Fruit fly (Drosophila melanogaster) whole organism, larva: Measurements from ENCODE around the gene Fbxl7.

Source experiments
- noc ChIP-seq: fragments of 200-800 bp; sonication (Bioruptor generic); optimal IDR thresholded peaks from 3 replicates; lab custom pipeline; 2019; ENCODE audit warnings: missing biosample characterization, mild to moderate bottlenecking, missing genetic modification characterization, moderate library complexity

The Fbxl7 gene

DNA sequence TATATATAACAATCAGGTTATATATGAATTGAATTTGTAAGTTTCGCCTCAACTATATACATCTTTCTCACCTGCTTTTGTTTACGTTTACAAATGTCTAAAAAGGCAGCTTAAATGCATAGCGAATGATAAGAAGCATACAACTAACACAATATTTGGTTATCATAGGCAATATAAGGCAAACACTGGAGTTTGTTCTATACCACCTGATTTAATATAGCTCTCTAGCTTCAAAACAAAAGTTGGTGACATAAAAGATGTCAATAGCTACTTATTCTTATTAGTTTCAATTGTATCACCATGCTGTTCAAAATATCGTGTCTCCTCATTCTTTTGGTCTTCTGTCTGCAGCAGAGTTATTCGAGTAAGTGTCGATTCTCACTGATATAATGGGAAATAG, 5.2 kb downstream of the Fbxl7 start:
- no peak for TF ChIP-seq noc

DNA sequence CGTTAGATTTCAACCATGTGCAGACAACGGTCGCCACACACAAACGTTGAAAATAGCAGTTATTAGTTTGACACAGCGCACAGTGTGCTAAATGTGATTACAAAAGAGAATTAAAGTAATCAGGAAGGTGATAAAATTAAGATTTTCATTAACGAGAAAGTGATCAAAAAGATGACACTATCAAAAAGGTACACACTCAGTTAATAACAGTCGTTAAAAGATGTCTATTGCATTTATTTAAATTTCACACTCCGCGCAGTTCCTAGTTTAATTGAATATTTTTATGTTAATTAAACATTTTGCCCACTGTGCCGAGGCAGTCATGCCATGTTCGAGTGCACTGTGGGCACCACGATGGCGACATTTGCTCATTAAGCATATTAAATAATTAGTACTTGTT, 6.5 kb downstream of the Fbxl7 start:
- TF ChIP-seq noc = peak; percentile 30

DNA sequence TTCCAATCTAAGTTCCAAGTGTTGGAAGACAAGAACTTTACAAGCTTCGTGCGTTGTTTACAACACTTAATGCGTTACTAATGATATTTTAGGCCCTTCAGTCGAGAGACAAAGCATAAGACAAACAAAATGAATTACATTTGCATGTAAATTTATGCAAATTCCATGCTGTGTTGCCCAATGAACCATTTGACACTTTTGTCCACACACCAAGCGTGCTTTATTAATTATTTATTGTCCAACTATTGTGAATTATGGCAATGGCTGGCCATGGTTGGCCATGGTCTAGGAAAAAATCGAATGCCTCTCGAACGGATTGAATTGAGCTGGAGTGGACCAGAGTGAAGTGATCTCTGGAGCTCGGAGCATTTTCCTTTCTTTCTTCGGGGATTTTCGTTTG, 7.4 kb downstream of the Fbxl7 start:
- no peak for TF ChIP-seq noc

DNA sequence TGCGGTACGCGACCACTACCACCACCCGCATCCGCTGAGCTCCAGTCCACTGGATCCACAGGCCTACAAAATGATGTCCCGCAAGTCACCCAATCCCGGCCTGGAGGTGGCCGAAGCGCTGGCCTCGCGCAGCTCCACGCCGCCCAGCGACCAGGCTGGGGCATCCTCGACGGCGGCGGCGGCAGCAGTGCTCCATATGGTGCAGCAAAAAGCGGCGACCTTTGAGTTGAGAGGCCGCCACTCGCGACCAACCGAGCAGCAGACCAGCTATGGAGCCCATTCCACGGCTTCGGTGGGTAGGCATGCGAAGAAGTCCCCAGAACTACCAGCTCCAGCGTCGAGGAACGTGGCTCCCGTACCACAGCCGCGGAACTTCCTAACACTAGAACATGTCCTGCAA, 9.4 kb downstream of the Fbxl7 start:
- TF ChIP-seq noc = no peak

DNA sequence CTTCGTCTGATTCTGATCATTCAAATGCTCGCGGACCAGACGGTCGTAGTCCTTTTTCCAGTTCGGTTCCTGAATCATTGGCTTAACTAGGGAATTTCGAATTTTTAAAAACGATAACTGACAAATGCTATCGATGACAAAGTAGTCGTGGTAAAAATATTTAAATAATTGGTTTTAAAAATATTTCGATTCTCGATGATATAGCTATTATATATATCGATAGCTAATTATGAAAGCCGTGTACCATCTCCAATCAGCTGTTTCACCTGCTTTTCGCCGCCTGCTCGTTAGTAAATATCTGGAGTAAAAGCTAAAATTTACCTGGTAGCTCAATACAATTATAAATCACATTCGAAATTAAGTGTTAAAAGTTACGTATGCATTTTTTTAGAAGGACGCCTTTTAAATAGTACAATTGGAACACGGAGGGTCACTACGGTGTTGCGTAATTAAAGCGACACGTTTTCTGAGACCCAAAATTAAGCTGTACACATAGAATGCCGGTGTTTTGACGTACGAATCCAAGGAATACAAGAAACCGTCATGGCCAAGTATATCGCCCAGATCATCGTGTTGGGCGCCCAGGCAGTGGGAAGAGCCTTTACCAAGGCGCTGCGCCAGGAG, 13.0 kb downstream of the Fbxl7 start, which contains the start of the genes CG5478 and blp:
TSS of gene CG5478 (minus strand) at position 126 of the 624 bp plus-strand sequence.
TSS of gene blp (plus strand) at position 239 of the 624 bp plus-strand sequence.
- TF ChIP-seq noc = no peak

DNA sequence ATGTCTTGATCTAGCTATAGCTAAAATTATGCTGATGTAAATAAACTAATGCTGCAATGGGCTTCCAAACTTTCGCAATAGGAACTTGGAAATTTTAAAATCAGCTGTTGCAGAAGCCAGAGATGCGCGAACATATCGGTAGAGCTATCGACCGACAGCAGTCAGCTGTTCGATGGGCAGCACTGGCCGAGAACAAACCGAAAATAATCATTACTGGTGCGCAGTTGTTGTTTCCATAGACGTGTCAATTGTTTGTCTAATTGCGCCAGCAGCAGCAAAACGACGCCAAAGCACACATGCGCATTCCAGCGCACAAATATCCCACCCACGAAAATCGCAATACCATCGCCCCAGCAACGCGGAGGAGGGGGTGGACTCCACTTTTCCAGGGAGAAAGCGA, 14.3 kb downstream of the Fbxl7 start, which contains the start of gene Sap47:
TSS of gene Sap47 (plus strand) at position 149 of the 400 bp plus-strand sequence.
- TF ChIP-seq noc = no peak

DNA sequence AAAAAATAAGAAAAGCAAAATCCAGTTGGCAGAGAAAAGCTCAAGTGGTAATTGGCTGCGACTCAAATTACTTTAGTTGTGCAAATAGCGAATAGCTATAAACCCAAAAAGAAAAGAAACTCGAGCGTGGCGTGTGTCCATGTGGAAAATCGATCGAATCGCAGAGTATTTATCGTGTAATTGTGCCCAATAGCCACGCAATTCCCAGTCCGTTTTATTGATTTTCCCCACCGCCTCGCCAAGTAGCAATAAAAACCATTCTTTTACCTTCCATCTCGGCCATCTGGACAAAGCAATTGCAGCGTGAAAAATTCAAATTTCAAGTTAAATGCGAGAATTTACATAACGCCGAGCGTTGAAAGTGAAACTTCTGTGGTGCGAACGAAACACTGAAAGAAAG, 14.8 kb downstream of the Fbxl7 start:
- TF ChIP-seq noc = no peak

DNA sequence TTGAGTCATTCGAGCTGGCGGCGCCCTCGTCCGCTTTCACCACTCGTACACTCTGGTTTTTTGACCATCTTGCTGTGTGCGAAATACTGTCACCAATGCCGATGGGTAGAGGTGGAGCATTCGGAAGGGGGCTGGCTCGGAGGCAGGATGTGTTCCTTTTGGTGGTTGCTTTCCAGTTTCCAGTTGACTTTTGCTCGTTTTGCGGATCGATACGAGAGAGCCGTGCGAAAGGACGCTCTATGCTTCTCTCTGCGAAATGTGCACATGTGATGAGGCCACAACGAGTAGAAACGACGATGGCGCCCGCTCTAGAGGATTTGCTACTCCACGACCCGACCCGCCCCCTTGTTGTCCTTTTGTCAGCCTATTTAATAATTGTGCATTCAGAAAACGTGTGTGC, 17.0 kb downstream of the Fbxl7 start:
- no peak for TF ChIP-seq noc

DNA sequence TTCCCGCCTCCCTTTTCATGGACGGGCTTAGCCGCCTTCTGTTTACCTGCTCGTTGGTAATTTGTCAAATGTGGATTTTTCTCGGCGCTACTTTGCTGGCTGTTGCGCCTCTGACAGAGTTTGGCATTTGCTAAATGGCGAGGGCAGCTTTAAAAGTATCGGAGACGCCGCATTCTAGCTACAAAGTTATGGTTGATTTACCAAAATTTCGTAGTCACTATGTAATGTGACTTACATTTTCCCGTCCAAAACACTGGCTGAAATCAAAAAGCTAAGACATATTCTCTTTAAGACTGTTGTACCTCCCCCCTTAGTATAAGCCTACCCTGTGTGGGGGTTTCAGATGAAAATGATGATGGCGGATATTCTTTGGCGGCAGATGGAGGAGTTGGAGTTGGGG, 26.9 kb downstream of the Fbxl7 start:
- no peak for TF ChIP-seq noc

DNA sequence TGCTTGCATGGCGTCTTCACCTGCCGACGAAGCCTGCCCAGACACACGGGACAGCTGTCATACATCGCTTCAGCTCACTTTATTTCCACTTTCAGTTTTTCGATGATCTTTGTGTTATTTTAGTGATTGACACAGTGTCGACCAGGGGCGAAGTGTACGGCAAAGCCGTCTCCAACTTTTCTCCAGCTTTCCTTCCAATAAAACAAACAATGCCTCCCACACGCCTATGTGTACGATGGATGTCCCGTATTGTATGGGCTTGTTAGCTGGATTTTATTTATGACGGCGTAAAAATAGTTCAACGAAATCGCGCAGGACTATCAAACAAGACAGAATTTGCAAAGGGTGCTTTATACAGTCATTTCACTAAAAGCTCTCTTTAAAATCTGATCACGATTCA, 30.1 kb downstream of the Fbxl7 start, which contains the start of the genes CG31088 and CG46383:
TSS of gene CG31088 (minus strand) at position 101 of the 400 bp plus-strand sequence.
TSS of gene CG46383 (minus strand) at position 101 of the 400 bp plus-strand sequence.
- TF ChIP-seq noc = no peak

DNA sequence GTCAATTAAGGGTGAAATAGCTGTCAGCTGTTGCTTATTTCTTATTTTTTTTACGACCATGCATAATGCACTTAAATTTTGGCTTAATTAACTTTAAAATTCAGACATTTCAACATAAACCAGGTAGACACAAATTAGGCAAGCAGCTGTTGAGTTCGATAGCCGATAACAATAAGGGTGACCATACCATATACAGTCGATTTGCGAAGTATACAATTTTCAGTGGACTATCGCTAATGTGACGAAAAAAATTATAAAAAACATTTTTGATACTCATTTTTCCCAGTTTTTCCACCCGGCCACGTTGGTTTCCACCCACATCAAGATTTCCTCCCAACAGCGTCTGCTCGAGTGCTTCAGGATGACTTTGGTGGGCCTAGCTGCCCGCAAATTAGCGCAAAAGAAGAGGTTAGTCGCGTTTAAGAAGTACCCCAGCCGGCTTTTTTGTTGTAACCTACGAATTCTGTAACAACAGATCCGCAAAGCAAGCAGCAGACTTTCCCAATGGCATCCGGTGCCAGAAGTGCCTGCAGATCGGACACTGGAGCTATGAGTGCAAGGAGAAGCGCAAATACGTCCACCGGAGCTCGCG, 43.1 kb downstream of the Fbxl7 start, which contains the start of the genes CG4287 and CG5516:
TSS of gene CG4287 (minus strand) at position 178 of the 592 bp plus-strand sequence.
TSS of gene CG5516 (plus strand) at position 195 of the 592 bp plus-strand sequence.
- TF ChIP-seq noc = no peak

DNA sequence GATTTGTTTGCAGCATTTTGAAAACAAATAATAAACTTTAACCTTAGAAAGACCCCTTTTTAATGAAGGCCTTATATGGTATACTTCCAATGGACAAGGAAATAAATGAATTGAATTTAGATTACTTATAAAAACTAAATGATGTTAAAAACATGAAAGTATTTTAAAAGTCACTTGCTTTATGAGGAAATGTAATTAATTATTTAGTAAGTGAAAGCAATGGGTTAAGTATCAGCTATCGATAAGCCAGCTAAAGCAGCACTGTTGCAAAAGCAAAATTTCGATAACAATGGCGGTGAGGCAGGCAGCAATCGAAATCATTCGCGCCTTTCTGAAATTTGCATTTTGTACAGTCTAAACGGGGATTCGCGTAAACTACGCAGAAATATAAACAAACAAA, 44.5 kb downstream of the Fbxl7 start, which contains the start of the genes CG32856 and Rbf2:
TSS of gene CG32856 (minus strand) at position 183 of the 400 bp plus-strand sequence.
TSS of gene Rbf2 (plus strand) at position 278 of the 400 bp plus-strand sequence.
- TF ChIP-seq noc = peak; percentile 92

DNA sequence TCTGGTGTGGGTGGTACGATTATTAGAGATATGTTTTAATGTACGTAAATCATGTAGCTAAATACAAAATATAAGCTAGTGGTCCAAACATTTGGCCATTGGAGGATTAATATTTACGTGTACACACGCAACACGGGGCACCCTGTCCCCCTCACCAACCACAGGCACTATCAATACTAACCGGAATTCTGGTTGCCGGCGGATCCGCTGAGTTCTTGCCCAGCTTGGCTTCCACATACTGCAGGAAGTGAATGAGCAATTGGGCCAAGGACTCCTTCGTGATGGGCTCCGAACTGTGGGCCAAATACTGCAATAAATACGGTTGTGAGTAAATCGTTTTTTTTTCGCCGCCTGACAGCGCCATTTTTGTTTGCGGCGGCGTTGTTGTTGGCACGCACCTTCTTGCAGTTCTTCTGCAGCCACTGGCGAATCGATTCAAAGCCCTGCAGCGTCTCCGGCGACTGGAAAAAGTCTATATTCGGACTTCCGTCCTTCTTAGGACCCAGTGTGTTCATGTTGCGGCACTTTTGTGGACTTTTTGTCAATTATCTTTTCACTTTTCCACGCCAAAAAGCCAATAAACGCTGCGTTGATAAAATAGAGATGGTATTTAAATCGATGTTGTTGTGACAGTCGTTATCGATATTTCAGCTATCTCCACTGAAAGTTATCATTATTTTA, 51.7 kb downstream of the Fbxl7 start, which contains the start of gene mor:
TSS of gene mor (minus strand) at position 616 of the 681 bp plus-strand sequence.
- no peak for TF ChIP-seq noc

DNA sequence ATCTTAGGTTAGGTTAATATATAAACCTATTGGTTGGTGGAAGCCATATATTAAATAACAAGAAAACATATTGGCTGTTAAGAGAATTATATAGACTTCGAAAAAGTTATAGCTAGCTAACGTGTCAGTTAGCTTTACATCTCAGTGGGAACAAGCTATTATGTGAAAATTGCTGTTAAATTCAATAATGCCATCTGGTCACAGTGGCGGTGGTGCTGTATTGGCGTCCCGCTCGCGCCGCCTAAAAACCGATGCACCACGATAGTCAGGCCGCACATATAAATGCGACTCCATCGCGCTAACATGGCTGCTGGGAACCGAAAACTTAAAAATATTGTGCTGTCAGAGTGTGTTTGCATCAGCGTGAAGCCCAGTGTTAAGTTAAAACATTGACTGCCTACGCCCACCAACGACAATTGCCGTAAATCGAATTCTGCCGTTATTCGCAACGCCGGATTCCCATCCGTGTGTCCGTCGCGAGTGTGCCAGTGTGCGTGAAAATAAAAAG, 52.3 kb downstream of the Fbxl7 start, which contains the start of gene Hel89B:
TSS of gene Hel89B (plus strand) at position 320 of the 508 bp plus-strand sequence.
- no peak for TF ChIP-seq noc

DNA sequence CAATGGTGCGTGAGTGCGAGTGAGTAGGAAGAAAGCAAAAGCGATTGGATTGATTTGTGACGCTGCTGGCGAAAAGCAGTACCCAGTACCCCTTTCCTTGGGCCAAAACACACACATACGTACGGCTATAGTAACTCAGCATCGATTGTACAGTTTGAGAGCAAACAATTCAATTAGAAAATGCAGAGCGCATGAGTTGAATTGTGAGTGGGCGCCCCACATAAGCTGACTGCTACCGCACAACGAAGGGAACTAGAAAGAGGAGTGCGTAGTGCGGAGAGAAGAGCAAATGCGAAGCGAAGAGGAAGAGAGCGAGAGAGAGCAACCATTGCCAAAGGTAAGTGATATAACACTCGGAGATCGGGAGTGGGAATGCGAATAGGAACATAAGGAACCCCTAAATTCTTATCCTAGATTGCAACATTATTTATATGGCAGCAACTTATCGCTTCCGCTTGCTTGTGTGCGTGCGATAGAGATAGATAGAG, 52.8 kb downstream of the Fbxl7 start:
- peak; percentile 59 for TF ChIP-seq noc

DNA sequence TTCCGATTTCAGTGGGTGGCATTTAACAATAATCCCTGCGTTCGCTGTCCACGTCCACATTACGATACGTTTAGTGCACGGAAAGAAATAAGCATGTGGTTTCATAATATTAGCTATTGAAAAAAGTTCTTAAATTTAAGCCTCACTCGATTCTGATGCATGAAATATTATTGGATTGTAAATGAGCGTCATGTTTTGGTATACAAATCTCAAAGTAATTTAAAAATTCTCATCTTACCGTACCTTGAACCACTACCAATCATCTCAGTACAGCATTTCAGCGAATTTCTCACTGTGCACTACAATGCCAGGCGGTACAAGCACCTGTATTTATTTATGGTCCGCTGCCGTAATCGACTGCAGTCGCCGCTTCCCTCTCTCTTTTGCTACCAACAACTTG, 53.5 kb downstream of the Fbxl7 start:
- peak; percentile 86 for TF ChIP-seq noc

DNA sequence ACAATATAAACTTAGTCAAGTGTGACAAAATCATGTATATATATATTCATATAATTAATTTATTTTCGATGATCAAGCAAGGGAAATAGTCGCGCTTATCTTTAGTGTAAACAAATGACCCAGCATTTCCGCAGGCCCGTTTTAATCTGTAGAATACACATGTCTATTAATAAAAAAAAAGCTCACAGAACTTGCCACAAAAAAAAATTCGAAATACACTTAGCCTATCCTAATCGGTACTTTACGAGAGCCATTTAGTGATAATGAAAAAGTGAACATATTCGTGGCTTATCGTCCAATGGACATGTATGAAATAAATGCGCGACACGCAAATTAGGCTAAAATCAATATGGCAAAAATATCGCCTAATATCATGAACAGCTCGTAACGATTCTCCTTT, 54.5 kb downstream of the Fbxl7 start:
- TF ChIP-seq noc = no peak
